Fruit fly (Drosophila melanogaster): ENCODE measurements around the gene cona.

cona gene

DNA sequence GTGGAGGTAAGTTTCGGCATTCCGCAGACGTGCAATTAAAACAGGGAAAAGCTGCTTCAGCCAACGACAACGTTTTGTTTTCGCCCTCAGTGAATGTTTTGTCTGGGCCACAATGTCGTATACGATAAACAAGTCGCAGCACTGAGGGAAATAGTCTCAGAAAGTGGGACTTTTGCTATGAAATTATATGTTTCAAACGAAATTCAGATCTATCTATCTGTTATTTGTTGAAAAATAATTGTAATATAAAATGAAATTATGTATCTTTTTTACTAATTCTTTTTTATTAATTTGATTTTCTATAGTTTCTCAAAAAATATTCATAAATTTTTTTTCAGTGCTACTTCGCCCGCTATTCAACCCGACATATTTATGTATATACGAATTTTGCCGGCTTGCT, 7.8 kb downstream of the cona start (continued):
- TF ChIP-seq odd (GFP tag; optimal IDR thresholded peaks at IDR 0.05): no peak
- no peak for TF ChIP-seq zen2 (GFP tag; IDR thresholded peaks at IDR 0.05; ENCODE audit: partially characterized antibody)
- TF ChIP-seq CG16815 (GFP tag; optimal IDR thresholded peaks at IDR 0.05): peak; percentile 36
- no peak for TF ChIP-seq CrebB (tag; optimal IDR thresholded peaks at IDR 0.05)
- TF ChIP-seq CG15269 (tag; optimal IDR thresholded peaks at IDR 0.05): no peak
- TF ChIP-seq ATbp (GFP tag; optimal IDR thresholded peaks at IDR 0.05): peak; percentile 19
- no peak for TF ChIP-seq sim (GFP tag; IDR thresholded peaks at IDR 0.05)
- TF ChIP-seq dmrt99B (tag; optimal IDR thresholded peaks at IDR 0.05): no peak
- no peak for TF ChIP-seq sna (GFP tag; IDR thresholded peaks at IDR 0.05; ENCODE audit: partially characterized antibody)
- TF ChIP-seq H2.0 (GFP tag; IDR thresholded peaks at IDR 0.05): peak; percentile 31; the same call in 1 of the 2 replicates
- TF ChIP-seq chn (GFP tag; optimal IDR thresholded peaks at IDR 0.05): no peak
- TF ChIP-seq CG12769 (tag; optimal IDR thresholded peaks at IDR 0.05): no peak
- no peak for TF ChIP-seq CG4328 (GFP tag; optimal IDR thresholded peaks at IDR 0.05)
- no peak for TF ChIP-seq Dll (GFP tag; IDR thresholded peaks at IDR 0.05; ENCODE audit: partially characterized antibody)
- no peak for TF ChIP-seq Nf-YA (GFP tag; IDR thresholded peaks at IDR 0.05)
- peak; percentile 54 for TF ChIP-seq CG9727 (GFP tag; optimal IDR thresholded peaks at IDR 0.05)
- no peak for TF ChIP-seq slp2 (GFP tag; optimal IDR thresholded peaks at IDR 0.05)
- TF ChIP-seq amos (GFP tag; IDR thresholded peaks at IDR 0.05; ENCODE audit: partially characterized antibody): no peak
- no peak for TF ChIP-seq CG12236 (GFP tag; optimal IDR thresholded peaks at IDR 0.05)
- TF ChIP-seq CG1602 (GFP tag; optimal IDR thresholded peaks at IDR 0.05): peak; percentile 1
- TF ChIP-seq fd102C (GFP tag; optimal IDR thresholded peaks at IDR 0.05): no peak
- no peak for TF ChIP-seq CG8290 (GFP tag; optimal IDR thresholded peaks at IDR 0.05)
- no peak for TF ChIP-seq CG8290 (tag; optimal IDR thresholded peaks at IDR 0.05)
- peak; percentile 41; the same call in 1 of the 3 replicates for TF ChIP-seq CG2889 (GFP tag; IDR thresholded peaks at IDR 0.05)
- TF ChIP-seq Awh (GFP tag; IDR thresholded peaks at IDR 0.05): no peak
- TF ChIP-seq CG4854 (GFP tag; optimal IDR thresholded peaks at IDR 0.05): no peak
- no peak for TF ChIP-seq sd (tag; optimal IDR thresholded peaks at IDR 0.05)
- TF ChIP-seq C15 (GFP tag; IDR thresholded peaks at IDR 0.05): no peak
- no peak for TF ChIP-seq CG17802 (tag; optimal IDR thresholded peaks at IDR 0.05)
- TF ChIP-seq kah (GFP tag; optimal IDR thresholded peaks at IDR 0.05): no peak
- TF ChIP-seq CG12942 (GFP tag; optimal IDR thresholded peaks at IDR 0.05): peak; percentile 28
- no peak for TF ChIP-seq CG31388 (GFP tag; optimal IDR thresholded peaks at IDR 0.05)
- no peak for TF ChIP-seq cad (GFP tag; optimal IDR thresholded peaks at IDR 0.05)
- TF ChIP-seq CG6654 (GFP tag; optimal IDR thresholded peaks at IDR 0.05): no peak
- TF ChIP-seq CG1832 (GFP tag; optimal IDR thresholded peaks at IDR 0.05): no peak
- no peak for TF ChIP-seq Dip3 (GFP tag; optimal IDR thresholded peaks at IDR 0.05)
- no peak for TF ChIP-seq eve (GFP tag; optimal IDR thresholded peaks at IDR 0.05)
- no peak for TF ChIP-seq CG8281 (tag; optimal IDR thresholded peaks at IDR 0.05)
- peak; percentile 62 for TF ChIP-seq Rfx (GFP tag; IDR thresholded peaks at IDR 0.05)
- no peak for TF ChIP-seq ERR (GFP tag; optimal IDR thresholded peaks at IDR 0.05)
- no peak for TF ChIP-seq inv (GFP tag; IDR thresholded peaks at IDR 0.05; ENCODE audit: partially characterized antibody)
- no peak for TF ChIP-seq CG17568 (GFP tag; optimal IDR thresholded peaks at IDR 0.05)
- TF ChIP-seq Oli (tag; optimal IDR thresholded peaks at IDR 0.05): peak; percentile 50
- 0 out of 2 replicates have a peak, but pooled peaks have one; percentile 33 for TF ChIP-seq CG11247 (GFP tag; IDR thresholded peaks at IDR 0.05)
- peak; percentile 12 for TF ChIP-seq Nf-YB (GFP tag; optimal IDR thresholded peaks at IDR 0.05)
- no peak for TF ChIP-seq fru (optimal IDR thresholded peaks at IDR 0.05)
- TF ChIP-seq dan (GFP tag; IDR thresholded peaks at IDR 0.05): no peak
- TF ChIP-seq lab (GFP tag; optimal IDR thresholded peaks at IDR 0.05): peak; percentile 23
- TF ChIP-seq CG4707 (GFP tag; optimal IDR thresholded peaks at IDR 0.05): no peak
- peak; percentile 36 for TF ChIP-seq CG18599 (GFP tag; optimal IDR thresholded peaks at IDR 0.05)
- no peak for TF ChIP-seq CG14965 (GFP tag; optimal IDR thresholded peaks at IDR 0.05; ENCODE audit: borderline replicate concordance)
